Fruit fly (Drosophila melanogaster) whole organism, embryonic: ENCODE measurements around the gene CG43331.

Source experiments
- CG11504 ChIP-seq: fragments of 200-800 bp; sonication (Bioruptor generic); optimal IDR thresholded peaks from 3 replicates; lab custom pipeline; 2019; ENCODE audit warnings: missing biosample characterization, mild to moderate bottlenecking, missing genetic modification characterization, moderate library complexity
- CG11695 ChIP-seq: fragments of 200-800 bp; sonication (Bioruptor generic); IDR thresholded peaks from 3 replicates; pipeline ENCODE4 v1.3.6; 2022; ENCODE audit warnings: missing biosample characterization, missing genetic modification characterization
- CG12071 ChIP-seq: fragments of 200-800 bp; sonication (Bioruptor generic); optimal IDR thresholded peaks from 3 replicates; lab custom pipeline; 2018; ENCODE audit warnings: missing biosample characterization, mild to moderate bottlenecking, missing genetic modification characterization
- CG12104 ChIP-seq: fragments of 200-800 bp; sonication (Bioruptor generic); optimal IDR thresholded peaks from 3 replicates; lab custom pipeline; 2016; ENCODE audit warnings: missing biosample characterization, missing genetic modification characterization
- CG12391 ChIP-seq: fragments of 200-800 bp; sonication (Bioruptor generic); optimal IDR thresholded peaks from 3 replicates; lab custom pipeline; 2018; ENCODE audit warnings: missing biosample characterization, mild to moderate bottlenecking, missing genetic modification characterization, moderate library complexity
- CG12744 ChIP-seq: fragments of 200-800 bp; sonication (Bioruptor generic); optimal IDR thresholded peaks from 2 replicates; lab custom pipeline; 2016; ENCODE audit warnings: missing biosample characterization, missing genetic modification characterization
- CG12769 ChIP-seq: fragments of 200-800 bp; sonication (Bioruptor generic); optimal IDR thresholded peaks from 2 replicates; lab custom pipeline; 2019; ENCODE audit warnings: missing biosample characterization, mild to moderate bottlenecking, missing genetic modification characterization, moderate library complexity
- CG13894 ChIP-seq: fragments of 200-800 bp; sonication (Bioruptor generic); optimal IDR thresholded peaks from 3 replicates; lab custom pipeline; 2018; ENCODE audit warnings: missing biosample characterization, mild to moderate bottlenecking, missing genetic modification characterization, moderate library complexity
- CG14965 ChIP-seq: fragments of 200-800 bp; sonication (Bioruptor generic); optimal IDR thresholded peaks from 2 replicates; lab custom pipeline; 2016; ENCODE audit warnings: missing biosample characterization, missing genetic modification characterization, borderline replicate concordance
- CG15269 ChIP-seq: fragments of 200-800 bp; sonication (Bioruptor generic); optimal IDR thresholded peaks from 2 replicates; lab custom pipeline; 2018; ENCODE audit warnings: missing biosample characterization, mild to moderate bottlenecking, missing genetic modification characterization, moderate library complexity
- CG15479 ChIP-seq: fragments of 200-800 bp; sonication (Bioruptor generic); optimal IDR thresholded peaks from 3 replicates; lab custom pipeline; 2019; ENCODE audit warnings: missing biosample characterization, mild to moderate bottlenecking, missing genetic modification characterization, moderate library complexity
- CG2120 ChIP-seq: fragments of 200-800 bp; sonication (Bioruptor generic); optimal IDR thresholded peaks from 3 replicates; lab custom pipeline; 2016; ENCODE audit warnings: missing biosample characterization, missing genetic modification characterization
- CG2678 ChIP-seq: fragments of 200-800 bp; sonication (Bioruptor generic); optimal IDR thresholded peaks from 3 replicates; lab custom pipeline; 2019; ENCODE audit warnings: missing biosample characterization, mild to moderate bottlenecking, missing genetic modification characterization, moderate library complexity
- CG2889 ChIP-seq: fragments of 200-800 bp; sonication (Bioruptor generic); IDR thresholded peaks from 3 replicates; pipeline ENCODE4 v1.3.6; 2022; ENCODE audit warnings: missing biosample characterization, missing genetic modification characterization
- CG31441 ChIP-seq: fragments of 200-800 bp; sonication (Bioruptor generic); IDR thresholded peaks from 2 replicates; pipeline ENCODE4 v1.3.6; 2022; ENCODE audit warnings: missing biosample characterization, missing genetic modification characterization
- CG9727 ChIP-seq: fragments of 200-800 bp; sonication (Bioruptor generic); optimal IDR thresholded peaks from 3 replicates; lab custom pipeline; 2017; ENCODE audit warnings: missing biosample characterization, mild to moderate bottlenecking, missing genetic modification characterization
- CG9932 ChIP-seq: fragments of 200-800 bp; sonication (Bioruptor generic); IDR thresholded peaks from 2 replicates; pipeline ENCODE4 v1.3.6; 2022; ENCODE audit warnings: missing biosample characterization, missing genetic modification characterization
- CoRest ChIP-seq: fragments of 200-800 bp; sonication (Bioruptor generic); optimal IDR thresholded peaks from 3 replicates; lab custom pipeline; 2018; ENCODE audit warnings: missing biosample characterization, mild to moderate bottlenecking, missing genetic modification characterization, moderate library complexity
- Dbx ChIP-seq: fragments of 200-800 bp; sonication (Bioruptor generic); IDR thresholded peaks from 3 replicates; pipeline ENCODE4 v1.3.6; 2022; ENCODE audit warnings: missing biosample characterization, missing genetic modification characterization
- Drgx ChIP-seq: fragments of 200-800 bp; sonication (Bioruptor generic); IDR thresholded peaks from 2 replicates; pipeline ENCODE4 v1.3.6; 2022; ENCODE audit warnings: missing biosample characterization, missing genetic modification characterization
- E2f1 ChIP-seq: fragments of 200-800 bp; sonication (Bioruptor generic); IDR thresholded peaks from 2 replicates; pipeline ENCODE4 v1.3.6; 2022; ENCODE audit warnings: missing biosample characterization, missing genetic modification characterization
- Hand ChIP-seq: fragments of 200-800 bp; sonication (Bioruptor generic); optimal IDR thresholded peaks from 2 replicates; lab custom pipeline; 2017; ENCODE audit warnings: mild to moderate bottlenecking, missing biosample characterization, missing genetic modification reagents, missing genetic modification characterization
- Hsf ChIP-seq: fragments of 200-800 bp; sonication (Bioruptor generic); optimal IDR thresholded peaks from 3 replicates; lab custom pipeline; 2016; ENCODE audit warnings: missing biosample characterization, missing genetic modification characterization
- Med ChIP-seq: fragments of 200-800 bp; sonication (Bioruptor generic); peaks from one replicate; lab custom pipeline; 2016; ENCODE audit warnings: missing biosample characterization, missing genetic modification characterization, mild to moderate bottlenecking, inconsistent platforms, moderate library complexity
- Nf-YA ChIP-seq: fragments of 200-800 bp; sonication (Bioruptor generic); IDR thresholded peaks from 2 replicates; pipeline ENCODE4 v1.3.6; 2022; ENCODE audit warnings: missing biosample characterization, missing genetic modification characterization
- Nf-YC ChIP-seq: fragments of 200-800 bp; optimal IDR thresholded peaks from 3 replicates; lab custom pipeline; 2019; ENCODE audit warnings: missing biosample characterization, mild to moderate bottlenecking, missing genetic modification characterization, moderate library complexity
- NfI ChIP-seq: fragments of 200-800 bp; sonication (Bioruptor generic); optimal IDR thresholded peaks from 3 replicates; lab custom pipeline; 2018; ENCODE audit warnings: missing biosample characterization, mild to moderate bottlenecking, missing genetic modification characterization, moderate library complexity
- Sin3A ChIP-seq: fragments of >200 bp; optimal IDR thresholded peaks from 2 replicates; lab custom pipeline; 2018
- Xrp1 ChIP-seq: fragments of 200-800 bp; sonication (Bioruptor generic); IDR thresholded peaks from 2 replicates; pipeline ENCODE4 v1.3.6; 2022; ENCODE audit warnings: missing biosample characterization, missing genetic modification characterization
- amos ChIP-seq: fragments of 200-800 bp; sonication (Bioruptor generic); IDR thresholded peaks from 2 replicates; pipeline ENCODE4 v1.3.6; 2022; ENCODE audit warnings: missing biosample characterization, missing genetic modification characterization; ENCODE audit not compliant: partially characterized antibody
- ash1 ChIP-seq: fragments of 200-800 bp; sonication (Bioruptor generic); optimal IDR thresholded peaks from 2 replicates; lab custom pipeline; 2018; ENCODE audit warnings: missing biosample characterization, mild to moderate bottlenecking, missing genetic modification characterization
- bbx ChIP-seq: fragments of 200-800 bp; sonication (Bioruptor generic); IDR thresholded peaks from 2 replicates; pipeline ENCODE4 v1.3.6; 2022; ENCODE audit warnings: missing biosample characterization, missing genetic modification characterization; ENCODE audit not compliant: partially characterized antibody
- dpn ChIP-seq, 2 experiments: fragments of 200-800 bp; sonication (Bioruptor generic); optimal IDR thresholded peaks; 3 replicates each; lab custom pipeline; 2016; ENCODE audit warnings: missing biosample characterization in 2 of 2, missing genetic modification characterization in 2 of 2
- grn ChIP-seq: fragments of 200-800 bp; sonication (Bioruptor generic); optimal IDR thresholded peaks from 3 replicates; lab custom pipeline; 2017; ENCODE audit warnings: missing biosample characterization, missing genetic modification characterization
- jigr1 ChIP-seq: fragments of 200-800 bp; sonication (Bioruptor generic); IDR thresholded peaks from 3 replicates; pipeline ENCODE4 v1.3.6; 2022; ENCODE audit warnings: missing biosample characterization, missing genetic modification characterization
- nom ChIP-seq: fragments of 200-800 bp; sonication (Bioruptor generic); optimal IDR thresholded peaks from 2 replicates; lab custom pipeline; 2017; ENCODE audit warnings: missing biosample characterization, missing genetic modification characterization, mild to moderate bottlenecking, moderate library complexity, missing genetic modification reagents
- pfk ChIP-seq: fragments of 200-800 bp; sonication (Bioruptor generic); optimal IDR thresholded peaks from 2 replicates; lab custom pipeline; 2018; ENCODE audit warnings: missing biosample characterization, mild to moderate bottlenecking, missing genetic modification characterization, moderate library complexity
- pum ChIP-seq: fragments of 200-800 bp; sonication (Bioruptor generic); optimal IDR thresholded peaks from 2 replicates; lab custom pipeline; 2016; ENCODE audit warnings: missing biosample characterization, missing genetic modification characterization
- sc ChIP-seq, 3 experiments: fragments of >200 bp in 2 of 3; fragments of 200-800 bp in 1 of 3; sonication (Bioruptor generic) in 1 of 3; optimal IDR thresholded peaks; 2 replicates in 2 of 3; 3 replicates in 1 of 3; lab custom pipeline; 2017; ENCODE audit warnings: mild to moderate bottlenecking in 1 of 3, missing biosample characterization in 1 of 3, missing genetic modification characterization in 1 of 3, missing genetic modification reagents in 1 of 3
- sd ChIP-seq: fragments of 200-800 bp; sonication (Bioruptor generic); optimal IDR thresholded peaks from 3 replicates; lab custom pipeline; 2018; ENCODE audit warnings: missing biosample characterization, mild to moderate bottlenecking, missing genetic modification characterization, moderate library complexity
- sens ChIP-seq: fragments of 200-800 bp; sonication (Bioruptor generic); peaks from one replicate; lab custom pipeline; 2016; ENCODE audit warnings: missing biosample characterization, missing genetic modification characterization
- tll ChIP-seq, 2 experiments: fragments of 200-800 bp in 1 of 2; fragments of >200 bp in 1 of 2; sonication (Bioruptor generic) in 1 of 2; optimal IDR thresholded peaks; 2 replicates each; lab custom pipeline; 2017 to 2019; ENCODE audit warnings: missing biosample characterization in 2 of 2, missing genetic modification characterization in 2 of 2, mild to moderate bottlenecking in 1 of 2, moderate library complexity in 1 of 2
- zf30C ChIP-seq: fragments of 200-800 bp; sonication (Bioruptor generic); optimal IDR thresholded peaks from 3 replicates; lab custom pipeline; 2018; ENCODE audit warnings: missing biosample characterization, mild to moderate bottlenecking, missing genetic modification characterization

CG43331 gene

dm6 chr3L:22465486-22466402, 37.9 kb downstream of the CG43331 start, which contains the start of gene CG11438 (continued):
- no peak for TF ChIP-seq NfI (GFP tag; lab: Kevin White, UChicago)
- TF ChIP-seq CG2678: peak; percentile 23
- TF ChIP-seq tll (GFP tag; optimal IDR thresholded peaks at IDR 0.05; lab: Kevin White, UChicago): no peak
- TF ChIP-seq CG2120: peak; percentile 20
- no peak for TF ChIP-seq CG13894 (tag; lab: Kevin White, UChicago)
- TF ChIP-seq CG12769 (tag; lab: Kevin White, UChicago): peak; percentile 8
- no peak for TF ChIP-seq CG12071
- TF ChIP-seq bbx (GFP tag; lab: Robert Waterston, UW): 0 out of 2 replicates have a peak, but pooled peaks have one; percentile 12
- TF ChIP-seq Drgx (GFP tag; lab: Robert Waterston, UW): 0 out of 2 replicates have a peak, but pooled peaks have one; percentile 29
- no peak for TF ChIP-seq Sin3A (lab: Kevin White, UChicago)
- TF ChIP-seq, all 482 proteins: peak for 30

dm6 chr3L:22463412-22463811, 40.2 kb downstream of the CG43331 start:
- TF ChIP-seq Dbx (GFP tag; lab: Robert Waterston, UW): no peak
- peak; percentile 77 for TF ChIP-seq sd (tag; lab: Kevin White, UChicago)
- no peak for TF ChIP-seq CG12391 (tag; lab: Kevin White, UChicago)
- peak; percentile 2 for TF ChIP-seq CG9727
- TF ChIP-seq sens (GFP tag; lab: Kevin White, UChicago): peak; percentile 41
- TF ChIP-seq Xrp1 (GFP tag; lab: Robert Waterston, UW): 0 out of 2 replicates have a peak, but pooled peaks have one; percentile 14
- no peak for TF ChIP-seq E2f1 (GFP tag; lab: Robert Waterston, UW)
- TF ChIP-seq grn (GFP tag; lab: Kevin White, UChicago): peak; percentile 7
- peak; percentile 12 for TF ChIP-seq Med (GFP tag; lab: Kevin White, UChicago)
- TF ChIP-seq CG12769 (tag; lab: Kevin White, UChicago): peak; percentile 63
- peak; percentile 6 for TF ChIP-seq CG15479 (GFP tag; lab: Kevin White, UChicago)

dm6 chr3L:22460918-22461634, 42.6 kb downstream of the CG43331 start, which contains the start of gene laza:
TSS of gene laza (minus strand) at chr3L:22461131.
- TF ChIP-seq CG12104 (GFP tag; lab: Kevin White, UChicago) (no peak), pum (GFP tag; lab: Kevin White, UChicago) (no peak), CG2678 (peak; percentile 13), amos (GFP tag; lab: Robert Waterston, UW) (peak; percentile 31; the same call in 1 of the 2 replicates), sc (optimal IDR thresholded peaks at IDR 0.05; lab: Kevin White, UChicago) (no peak), sc (GFP tag; optimal IDR thresholded peaks at IDR 0.05; lab: Kevin White, UChicago) (no peak), CoRest (tag; lab: Kevin White, UChicago) (peak; percentile 35), zf30C (peak; percentile 51), Hsf (GFP tag; lab: Kevin White, UChicago) (no peak), jigr1 (GFP tag; lab: Robert Waterston, UW) (no peak), nom (GFP tag; lab: Kevin White, UChicago) (peak; percentile 12), CG9932 (peak; percentile 25; the same call in 1 of the 2 replicates), CG31441 (no peak), Nf-YC (tag; lab: Kevin White, UChicago) (peak; percentile 12), Nf-YA (0 out of 2 replicates have a peak, but pooled peaks have one; percentile 28), ash1 (GFP tag; lab: Kevin White, UChicago) (no peak), CG15269 (peak; percentile 44), CG14965 (no peak), CG2889 (no peak), CG11695 (GFP tag; lab: Robert Waterston, UW) (peak; percentile 29; the same call in 1 of the 3 replicates), pfk (GFP tag; lab: Kevin White, UChicago) (no peak), CG11504 (peak; percentile 27), CG12744 (GFP tag; lab: Kevin White, UChicago) (peak; percentile 0), Hand (GFP tag; lab: Kevin White, UChicago) (no peak), dpn (GFP tag; optimal IDR thresholded peaks at IDR 0.05; lab: Kevin White, UChicago) (no peak)
